Fruit fly (Drosophila melanogaster) whole organism, embryonic: ENCODE data around the gene CG14636.

Experiments used
- CG1024 ChIP-seq: fragments of 200-800 bp; sonication (Bioruptor generic); IDR thresholded peaks from 2 replicates; pipeline ENCODE4 v1.3.6; 2022; ENCODE audit warnings: missing biosample characterization, missing genetic modification characterization
- CG10543 ChIP-seq: fragments of 200-800 bp; sonication (Bioruptor generic); optimal IDR thresholded peaks from 3 replicates; lab custom pipeline; 2017; ENCODE audit warnings: missing biosample characterization, mild to moderate bottlenecking, missing genetic modification characterization, moderate library complexity
- CG14441 ChIP-seq: fragments of 200-800 bp; sonication (Bioruptor generic); IDR thresholded peaks from 2 replicates; pipeline ENCODE4 v1.3.6; 2022; ENCODE audit warnings: missing biosample characterization, missing genetic modification characterization
- CG14965 ChIP-seq: fragments of 200-800 bp; sonication (Bioruptor generic); optimal IDR thresholded peaks from 2 replicates; lab custom pipeline; 2016; ENCODE audit warnings: missing biosample characterization, missing genetic modification characterization, borderline replicate concordance
- CG17612 ChIP-seq: fragments of 200-800 bp; sonication (Bioruptor generic); IDR thresholded peaks from 2 replicates; pipeline ENCODE4 v1.3.6; 2022; ENCODE audit warnings: missing biosample characterization, missing genetic modification characterization
- CG18262 ChIP-seq: fragments of 200-800 bp; optimal IDR thresholded peaks from 3 replicates; lab custom pipeline; 2019; ENCODE audit warnings: missing biosample characterization, mild to moderate bottlenecking, missing genetic modification characterization, moderate library complexity
- CG2712 ChIP-seq: fragments of 200-800 bp; optimal IDR thresholded peaks from 3 replicates; lab custom pipeline; 2019; ENCODE audit warnings: missing biosample characterization, mild to moderate bottlenecking, missing genetic modification characterization, moderate library complexity
- CG4617 ChIP-seq: fragments of 200-800 bp; sonication (Bioruptor generic); optimal IDR thresholded peaks from 3 replicates; lab custom pipeline; 2016; ENCODE audit warnings: missing biosample characterization, missing genetic modification characterization, borderline replicate concordance
- CG6272 ChIP-seq: fragments of 200-800 bp; sonication (Bioruptor generic); IDR thresholded peaks from 2 replicates; pipeline ENCODE4 v1.3.6; 2022; ENCODE audit warnings: missing biosample characterization, missing genetic modification characterization
- CG7745 ChIP-seq: fragments of 200-800 bp; sonication (Bioruptor generic); optimal IDR thresholded peaks from 2 replicates; lab custom pipeline; 2018; ENCODE audit warnings: missing biosample characterization, mild to moderate bottlenecking, missing genetic modification characterization, moderate library complexity
- CG7786 ChIP-seq: fragments of 200-800 bp; sonication (Bioruptor generic); optimal IDR thresholded peaks from 2 replicates; lab custom pipeline; 2016; ENCODE audit warnings: missing biosample characterization, missing genetic modification characterization
- CG7839 ChIP-seq: fragments of 200-800 bp; sonication (Bioruptor generic); optimal IDR thresholded peaks from 3 replicates; lab custom pipeline; 2018; ENCODE audit warnings: missing biosample characterization, mild to moderate bottlenecking, missing genetic modification characterization, moderate library complexity
- CG7987 ChIP-seq: fragments of 200-800 bp; sonication (Bioruptor generic); optimal IDR thresholded peaks from 2 replicates; lab custom pipeline; 2018; ENCODE audit warnings: missing biosample characterization, mild to moderate bottlenecking, missing genetic modification characterization, moderate library complexity
- CG9797 ChIP-seq: fragments of 200-800 bp; sonication (Bioruptor generic); optimal IDR thresholded peaks from 3 replicates; lab custom pipeline; 2018; ENCODE audit warnings: missing biosample characterization, mild to moderate bottlenecking, missing genetic modification characterization
- CHES-1-like ChIP-seq: fragments of 200-800 bp; sonication (Bioruptor generic); optimal IDR thresholded peaks from 2 replicates; lab custom pipeline; 2016; ENCODE audit warnings: missing biosample characterization, missing genetic modification characterization
- CkIIα-i1 ChIP-seq: fragments of 200-800 bp; sonication (Bioruptor generic); IDR thresholded peaks from 2 replicates; pipeline ENCODE4 v1.3.6; 2022; ENCODE audit warnings: missing biosample characterization, missing genetic modification characterization
- CoRest ChIP-seq: fragments of 200-800 bp; sonication (Bioruptor generic); optimal IDR thresholded peaks from 3 replicates; lab custom pipeline; 2018; ENCODE audit warnings: missing biosample characterization, mild to moderate bottlenecking, missing genetic modification characterization, moderate library complexity
- CrebB ChIP-seq: fragments of 200-800 bp; sonication (Bioruptor generic); optimal IDR thresholded peaks from 3 replicates; lab custom pipeline; 2018; ENCODE audit warnings: missing biosample characterization, mild to moderate bottlenecking, missing genetic modification characterization
- Drgx ChIP-seq: fragments of 200-800 bp; sonication (Bioruptor generic); IDR thresholded peaks from 2 replicates; pipeline ENCODE4 v1.3.6; 2022; ENCODE audit warnings: missing biosample characterization, missing genetic modification characterization
- E2f2 ChIP-seq: fragments of 200-800 bp; sonication (Bioruptor generic); IDR thresholded peaks from 2 replicates; pipeline ENCODE4 v1.3.6; 2022; ENCODE audit warnings: missing biosample characterization, missing genetic modification characterization
- Ets65A ChIP-seq: fragments of 200-800 bp; sonication (Bioruptor generic); peaks from one replicate; lab custom pipeline; 2016; ENCODE audit warnings: missing biosample characterization, missing genetic modification characterization
- Ets97D ChIP-seq: fragments of 200-800 bp; sonication (Bioruptor generic); optimal IDR thresholded peaks from 3 replicates; lab custom pipeline; 2016; ENCODE audit warnings: missing biosample characterization, missing genetic modification characterization
- Hmr ChIP-seq: fragments of 200-800 bp; sonication (Bioruptor generic); optimal IDR thresholded peaks from 3 replicates; lab custom pipeline; 2017; ENCODE audit warnings: mild to moderate bottlenecking, missing biosample characterization, missing genetic modification reagents, missing genetic modification characterization
- Mes4 ChIP-seq: fragments of 200-800 bp; sonication (Bioruptor generic); optimal IDR thresholded peaks from 2 replicates; lab custom pipeline; 2016; ENCODE audit warnings: missing biosample characterization, missing genetic modification characterization
- Optix ChIP-seq: fragments of 200-800 bp; sonication (Bioruptor generic); IDR thresholded peaks from 3 replicates; pipeline ENCODE4 v1.3.6; 2022; ENCODE audit warnings: missing biosample characterization, missing genetic modification characterization
- Ptx1 ChIP-seq: fragments of 200-800 bp; sonication (Bioruptor generic); IDR thresholded peaks from 2 replicates; pipeline ENCODE4 v1.3.6; 2022; ENCODE audit warnings: missing biosample characterization, missing genetic modification characterization
- Rfx ChIP-seq: fragments of 200-800 bp; sonication (Bioruptor generic); IDR thresholded peaks from 2 replicates; pipeline ENCODE4 v1.3.6; 2022; ENCODE audit warnings: missing biosample characterization, missing genetic modification characterization
- Sox102F ChIP-seq: fragments of 200-800 bp; sonication (Bioruptor generic); optimal IDR thresholded peaks from 2 replicates; lab custom pipeline; 2018; ENCODE audit warnings: missing biosample characterization, mild to moderate bottlenecking, missing genetic modification characterization, moderate library complexity
- Ssrp ChIP-seq: fragments of 200-800 bp; sonication (Bioruptor generic); optimal IDR thresholded peaks from 2 replicates; lab custom pipeline; 2018; ENCODE audit warnings: missing biosample characterization, mild to moderate bottlenecking, missing genetic modification characterization, moderate library complexity
- YL-1 ChIP-seq: fragments of 200-800 bp; sonication (Bioruptor generic); optimal IDR thresholded peaks from 3 replicates; lab custom pipeline; 2017; ENCODE audit warnings: missing biosample characterization, mild to moderate bottlenecking, missing genetic modification characterization
- cato ChIP-seq: fragments of 200-800 bp; sonication (Bioruptor generic); optimal IDR thresholded peaks from 2 replicates; lab custom pipeline; 2016; ENCODE audit warnings: missing biosample characterization, missing genetic modification characterization, borderline replicate concordance
- ci ChIP-seq: fragments of 200-800 bp; sonication (Bioruptor generic); IDR thresholded peaks from 3 replicates; pipeline ENCODE4 v1.3.6; 2022; ENCODE audit warnings: missing biosample characterization, missing genetic modification characterization
- dan ChIP-seq: fragments of 200-800 bp; sonication (Bioruptor generic); IDR thresholded peaks from 2 replicates; pipeline ENCODE4 v1.3.6; 2022; ENCODE audit warnings: missing biosample characterization, missing genetic modification characterization
- dimm ChIP-seq: fragments of 200-800 bp; sonication (Bioruptor generic); IDR thresholded peaks from 2 replicates; pipeline ENCODE4 v1.3.6; 2022; ENCODE audit warnings: missing biosample characterization, missing genetic modification characterization
- en ChIP-seq: fragments of 200-800 bp; sonication (Bioruptor generic); optimal IDR thresholded peaks from 2 replicates; lab custom pipeline; 2016; ENCODE audit warnings: missing biosample characterization, missing genetic modification characterization
- fru ChIP-seq: fragments of >200 bp; optimal IDR thresholded peaks from 2 replicates; lab custom pipeline; 2017
- gem ChIP-seq: fragments of 200-800 bp; sonication (Bioruptor generic); optimal IDR thresholded peaks from 2 replicates; lab custom pipeline; 2019; ENCODE audit warnings: missing biosample characterization, mild to moderate bottlenecking, missing genetic modification characterization, moderate library complexity
- gsb ChIP-seq: fragments of 200-800 bp; sonication (Bioruptor generic); IDR thresholded peaks from 2 replicates; pipeline ENCODE4 v1.3.6; 2022; ENCODE audit warnings: missing biosample characterization, missing genetic modification characterization
- gsb-n ChIP-seq: fragments of 200-800 bp; sonication (Bioruptor generic); optimal IDR thresholded peaks from 3 replicates; lab custom pipeline; 2018; ENCODE audit warnings: missing biosample characterization, mild to moderate bottlenecking, missing genetic modification characterization
- inv ChIP-seq: fragments of 200-800 bp; sonication (Bioruptor generic); IDR thresholded peaks from 2 replicates; pipeline ENCODE4 v1.3.6; 2022; ENCODE audit warnings: missing biosample characterization, missing genetic modification characterization; ENCODE audit not compliant: partially characterized antibody
- jigr1 ChIP-seq: fragments of 200-800 bp; sonication (Bioruptor generic); IDR thresholded peaks from 3 replicates; pipeline ENCODE4 v1.3.6; 2022; ENCODE audit warnings: missing biosample characterization, missing genetic modification characterization
- knrl ChIP-seq: fragments of 200-800 bp; sonication (Bioruptor generic); IDR thresholded peaks from 3 replicates; pipeline ENCODE4 v1.3.6; 2022; ENCODE audit warnings: missing biosample characterization, missing genetic modification characterization; ENCODE audit not compliant: partially characterized antibody
- lov ChIP-seq, 2 experiments: fragments of 200-800 bp in 1 of 2; fragments of >200 bp in 1 of 2; sonication (Bioruptor generic) in 1 of 2; IDR thresholded peaks in 1 of 2; optimal IDR thresholded peaks in 1 of 2; 2 replicates in 1 of 2; 3 replicates in 1 of 2; pipeline versions ENCODE4 v1.3.6 to Lab custom; 2017 to 2022; ENCODE audit warnings: missing biosample characterization in 1 of 2, missing genetic modification characterization in 1 of 2
- nmo ChIP-seq: fragments of 200-800 bp; sonication (Bioruptor generic); optimal IDR thresholded peaks from 2 replicates; lab custom pipeline; 2018; ENCODE audit warnings: missing biosample characterization, mild to moderate bottlenecking, missing genetic modification characterization, moderate library complexity
- org-1 ChIP-seq: fragments of 200-800 bp; sonication (Bioruptor generic); optimal IDR thresholded peaks from 2 replicates; lab custom pipeline; 2017; ENCODE audit warnings: missing biosample characterization, missing genetic modification characterization
- p53 ChIP-seq: fragments of 200-800 bp; sonication (Bioruptor generic); optimal IDR thresholded peaks from 2 replicates; lab custom pipeline; 2016; ENCODE audit warnings: missing biosample characterization, missing genetic modification characterization
- sens-2 ChIP-seq: fragments of 200-800 bp; sonication (Bioruptor generic); IDR thresholded peaks from 2 replicates; pipeline ENCODE4 v1.3.6; 2022; ENCODE audit warnings: missing biosample characterization, missing genetic modification characterization
- stc ChIP-seq: fragments of 200-800 bp; sonication (Bioruptor generic); IDR thresholded peaks from 2 replicates; pipeline ENCODE4 v1.3.6; 2022; ENCODE audit warnings: missing biosample characterization, missing genetic modification characterization
- tll ChIP-seq, 2 experiments: fragments of 200-800 bp in 1 of 2; fragments of >200 bp in 1 of 2; sonication (Bioruptor generic) in 1 of 2; optimal IDR thresholded peaks; 2 replicates each; lab custom pipeline; 2017 to 2019; ENCODE audit warnings: missing biosample characterization in 2 of 2, missing genetic modification characterization in 2 of 2, mild to moderate bottlenecking in 1 of 2, moderate library complexity in 1 of 2
- tx ChIP-seq: fragments of 200-800 bp; sonication (Bioruptor generic); optimal IDR thresholded peaks from 2 replicates; lab custom pipeline; 2016; ENCODE audit warnings: missing biosample characterization, missing genetic modification characterization
- zen ChIP-seq: fragments of 200-800 bp; sonication (Bioruptor generic); optimal IDR thresholded peaks from 3 replicates; lab custom pipeline; 2018; ENCODE audit warnings: missing biosample characterization, mild to moderate bottlenecking, missing genetic modification characterization, moderate library complexity

Gene CG14636

DNA sequence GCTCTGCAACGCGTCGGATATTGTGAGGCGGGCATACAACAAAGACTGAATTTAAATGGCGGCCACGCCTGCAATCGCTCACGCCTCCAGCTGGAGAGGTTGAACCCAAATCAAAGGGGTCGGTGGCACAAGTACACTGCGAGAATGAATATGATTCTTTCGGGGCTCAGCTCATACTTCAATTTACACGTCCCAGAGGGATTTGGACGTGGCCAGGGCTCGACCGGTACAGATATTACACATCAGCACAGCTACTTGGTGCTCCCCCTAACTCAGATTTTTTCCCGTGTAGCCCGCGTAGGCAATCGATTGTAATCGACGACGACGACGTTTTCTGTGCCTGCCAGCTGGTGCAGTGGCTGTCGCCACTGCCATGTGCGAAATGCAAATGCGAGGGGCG is 1.1 kb downstream of the CG14636 start (continued):
- TF ChIP-seq Ssrp (tag; lab: Kevin White, UChicago) (peak; percentile 69), fru (lab: Kevin White, UChicago) (no peak), CG1024 (GFP tag; lab: Robert Waterston, UW) (peak; percentile 84), tll (GFP tag; optimal IDR thresholded peaks at IDR 0.05; lab: Kevin White, UChicago) (no peak), nmo (GFP tag; lab: Kevin White, UChicago) (peak; percentile 80), Hmr (GFP tag; lab: Kevin White, UChicago) (peak; percentile 62), zen (peak; percentile 35), Ets65A (GFP tag; lab: Kevin White, UChicago) (peak; percentile 98), CrebB (tag; lab: Kevin White, UChicago) (peak; percentile 51), CG6272 (peak; percentile 83), CG4617 (GFP tag; lab: Kevin White, UChicago) (peak; percentile 6), Mes4 (peak; percentile 56), stc (GFP tag; lab: Robert Waterston, UW) (peak; percentile 88), E2f2 (GFP tag; lab: Robert Waterston, UW) (peak; percentile 52), CG10543 (peak; percentile 36), CG14965 (no peak), CG18262 (tag; lab: Kevin White, UChicago) (peak; percentile 71), Optix (GFP tag; lab: Robert Waterston, UW) (peak; percentile 87), CG7786 (GFP tag; lab: Kevin White, UChicago) (peak; percentile 65), tx (GFP tag; lab: Kevin White, UChicago) (peak; percentile 57), CG2712 (tag; lab: Kevin White, UChicago) (peak; percentile 79), Sox102F (GFP tag; lab: Kevin White, UChicago) (peak; percentile 87), gsb (GFP tag; lab: Robert Waterston, UW) (peak; percentile 74), CG7745 (tag; lab: Kevin White, UChicago) (no peak), ci (peak; percentile 95), CG9797 (no peak), org-1 (GFP tag; lab: Kevin White, UChicago) (peak; percentile 63), en (peak; percentile 46), lov (optimal IDR thresholded peaks at IDR 0.05; lab: Kevin White, UChicago) (no peak), lov (GFP tag; IDR thresholded peaks at IDR 0.05; lab: Robert Waterston, UW) (peak; percentile 86), jigr1 (GFP tag; lab: Robert Waterston, UW) (peak; percentile 83), CkIIα-i1 (GFP tag; lab: Robert Waterston, UW) (peak; percentile 54; the same call in 1 of the 2 replicates), CHES-1-like (GFP tag; lab: Kevin White, UChicago) (peak; percentile 39), p53 (GFP tag; lab: Kevin White, UChicago) (peak; percentile 34), knrl (GFP tag; lab: Robert Waterston, UW) (no peak), Ets97D (GFP tag; lab: Kevin White, UChicago) (no peak), CG14441 (peak; percentile 92), CG7839 (tag; lab: Kevin White, UChicago) (peak; percentile 84), Rfx (peak; percentile 88), dan (GFP tag; lab: Robert Waterston, UW) (peak; percentile 56; the same call in 1 of the 2 replicates), YL-1 (GFP tag; lab: Kevin White, UChicago) (no peak), CoRest (tag; lab: Kevin White, UChicago) (peak; percentile 68), Drgx (GFP tag; lab: Robert Waterston, UW) (peak; percentile 94), dimm (GFP tag; lab: Robert Waterston, UW) (peak; percentile 77), gsb-n (tag; lab: Kevin White, UChicago) (peak; percentile 48), sens-2 (GFP tag; lab: Robert Waterston, UW) (peak; percentile 69), inv (GFP tag; lab: Robert Waterston, UW) (no peak), CG7987 (GFP tag; lab: Kevin White, UChicago) (peak; percentile 46), cato (GFP tag; lab: Kevin White, UChicago) (peak; percentile 47), Ptx1 (GFP tag; lab: Robert Waterston, UW) (peak; percentile 94), CG17612 (peak; percentile 69; the same call in 1 of the 2 replicates), gem (tag; lab: Kevin White, UChicago) (peak; percentile 78)
